Fruit fly (Drosophila melanogaster): Measurements from ENCODE around the gene loco.

The loco gene

dm6 chr3R:22589311-22589710 is 49.9 kb downstream of the loco start (continued):
- TF ChIP-seq HmgZ (tag; optimal IDR thresholded peaks at IDR 0.05) (no peak), nmo (GFP tag; optimal IDR thresholded peaks at IDR 0.05) (peak; percentile 30), MESR4 (GFP tag; optimal IDR thresholded peaks at IDR 0.05) (no peak), CG9797 (GFP tag; optimal IDR thresholded peaks at IDR 0.05) (no peak), CG10543 (GFP tag; optimal IDR thresholded peaks at IDR 0.05) (no peak), CG14860 (GFP tag; IDR thresholded peaks at IDR 0.05; ENCODE audit: partially characterized antibody) (no peak), Optix (GFP tag; IDR thresholded peaks at IDR 0.05) (no peak), ssp (GFP tag; IDR thresholded peaks at IDR 0.05) (no peak), CG2875 (GFP tag; optimal IDR thresholded peaks at IDR 0.05) (peak; percentile 78), bsh (GFP tag; optimal IDR thresholded peaks at IDR 0.05) (peak in 1 of 2 experiments; percentile 72), eve (GFP tag; optimal IDR thresholded peaks at IDR 0.05) (no peak), CkIIα-i1 (GFP tag; IDR thresholded peaks at IDR 0.05) (no peak), lmd (GFP tag; IDR thresholded peaks at IDR 0.05) (no peak), Nf-YB (GFP tag; optimal IDR thresholded peaks at IDR 0.05) (peak; percentile 8), CG5245 (GFP tag; optimal IDR thresholded peaks at IDR 0.05) (no peak), CG10321 (GFP tag; IDR thresholded peaks at IDR 0.05) (no peak), CG3847 (GFP tag; IDR thresholded peaks at IDR 0.05) (no peak), Awh (GFP tag; IDR thresholded peaks at IDR 0.05) (no peak), CG9215 (GFP tag; IDR thresholded peaks at IDR 0.05) (no peak), CG14050 (GFP tag; IDR thresholded peaks at IDR 0.05) (no peak), usp (GFP tag; optimal IDR thresholded peaks at IDR 0.05) (no peak), CG7745 (tag; optimal IDR thresholded peaks at IDR 0.05) (peak; percentile 27), sisA (GFP tag; IDR thresholded peaks at IDR 0.05) (no peak), Lhr (GFP tag; optimal IDR thresholded peaks at IDR 0.05) (peak; percentile 6), HLHmδ (GFP tag; optimal IDR thresholded peaks at IDR 0.05) (no peak), Ptx1 (GFP tag; IDR thresholded peaks at IDR 0.05) (no peak), chn (GFP tag; optimal IDR thresholded peaks at IDR 0.05) (no peak), CG31441 (GFP tag; IDR thresholded peaks at IDR 0.05) (peak; percentile 42), CG18619 (GFP tag; optimal IDR thresholded peaks at IDR 0.05) (no peak), stc (GFP tag; IDR thresholded peaks at IDR 0.05) (peak; percentile 52; the same call in 1 of the 2 replicates), CG8924 (tag; optimal IDR thresholded peaks at IDR 0.05) (no peak), org-1 (GFP tag; optimal IDR thresholded peaks at IDR 0.05) (peak; percentile 33), CG12744 (GFP tag; optimal IDR thresholded peaks at IDR 0.05) (no peak), CG7372 (GFP tag; IDR thresholded peaks at IDR 0.05) (no peak), CG2199 (GFP tag; IDR thresholded peaks at IDR 0.05) (no peak), oc (tag; optimal IDR thresholded peaks at IDR 0.05) (peak; percentile 48), CG9437 (GFP tag; optimal IDR thresholded peaks at IDR 0.05) (no peak), sqz (GFP tag; optimal IDR thresholded peaks at IDR 0.05) (peak; percentile 12), CG2889 (GFP tag; IDR thresholded peaks at IDR 0.05) (no peak), eyg (GFP tag; optimal IDR thresholded peaks at IDR 0.05) (no peak), sr (GFP tag; IDR thresholded peaks at IDR 0.05) (no peak), insv (GFP tag; optimal IDR thresholded peaks at IDR 0.05) (no peak), Lim3 (GFP tag; IDR thresholded peaks at IDR 0.05) (no peak), CG32772 (GFP tag; IDR thresholded peaks at IDR 0.05) (no peak), Jarid2 (GFP tag; optimal IDR thresholded peaks at IDR 0.05) (peak; percentile 30), CG12071 (GFP tag; optimal IDR thresholded peaks at IDR 0.05) (peak; percentile 56), CG10462 (GFP tag; optimal IDR thresholded peaks at IDR 0.05) (no peak), CG18262 (tag; optimal IDR thresholded peaks at IDR 0.05) (peak; percentile 40), hth (optimal IDR thresholded peaks at IDR 0.05) (no peak), CG4854 (GFP tag; optimal IDR thresholded peaks at IDR 0.05) (no peak), D19B (GFP tag; optimal IDR thresholded peaks at IDR 0.05) (no peak), kni (GFP tag; optimal IDR thresholded peaks at IDR 0.05) (no peak), Mad (GFP tag; optimal IDR thresholded peaks at IDR 0.05) (no peak)
